Worm (Caenorhabditis elegans): ENCODE measurements around the gene srsx-34.

DNA sequence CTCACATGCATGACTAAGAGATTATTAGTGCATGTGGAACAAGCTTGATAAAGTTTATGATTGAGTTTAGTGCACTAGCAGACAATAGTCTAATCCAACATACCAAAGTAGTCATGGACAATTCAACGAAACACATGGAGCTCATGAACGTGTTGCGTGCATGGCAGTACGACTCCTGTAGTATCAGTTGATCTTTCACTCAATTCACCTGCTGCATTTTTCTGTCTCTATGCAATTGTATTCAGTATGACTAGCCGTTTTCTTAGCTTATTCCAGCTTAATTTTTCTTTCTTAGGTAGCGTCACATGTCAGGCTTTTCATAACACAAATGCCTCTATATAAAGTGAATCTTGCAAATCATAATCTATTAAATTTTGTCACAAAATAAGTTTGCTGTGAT is 32.5 kb upstream of the srsx-34 start, which contains the start of gene srx-1:
- TF ChIP-seq alr-1 (tag; optimal IDR thresholded peaks at IDR 0.05) (no peak), lin-13 (GFP tag; optimal IDR thresholded peaks at IDR 0.05) (no peak), mdl-1 (tag; optimal IDR thresholded peaks at IDR 0.05) (no peak), unc-62 (GFP tag; optimal IDR thresholded peaks at IDR 0.05) (no peak)
